Fruit fly (Drosophila melanogaster): ENCODE data around the gene Polr2D.
A peak's percentile ranks its signal among the peaks of the same experiment; 100 is the strongest.

The Polr2D gene

DNA sequence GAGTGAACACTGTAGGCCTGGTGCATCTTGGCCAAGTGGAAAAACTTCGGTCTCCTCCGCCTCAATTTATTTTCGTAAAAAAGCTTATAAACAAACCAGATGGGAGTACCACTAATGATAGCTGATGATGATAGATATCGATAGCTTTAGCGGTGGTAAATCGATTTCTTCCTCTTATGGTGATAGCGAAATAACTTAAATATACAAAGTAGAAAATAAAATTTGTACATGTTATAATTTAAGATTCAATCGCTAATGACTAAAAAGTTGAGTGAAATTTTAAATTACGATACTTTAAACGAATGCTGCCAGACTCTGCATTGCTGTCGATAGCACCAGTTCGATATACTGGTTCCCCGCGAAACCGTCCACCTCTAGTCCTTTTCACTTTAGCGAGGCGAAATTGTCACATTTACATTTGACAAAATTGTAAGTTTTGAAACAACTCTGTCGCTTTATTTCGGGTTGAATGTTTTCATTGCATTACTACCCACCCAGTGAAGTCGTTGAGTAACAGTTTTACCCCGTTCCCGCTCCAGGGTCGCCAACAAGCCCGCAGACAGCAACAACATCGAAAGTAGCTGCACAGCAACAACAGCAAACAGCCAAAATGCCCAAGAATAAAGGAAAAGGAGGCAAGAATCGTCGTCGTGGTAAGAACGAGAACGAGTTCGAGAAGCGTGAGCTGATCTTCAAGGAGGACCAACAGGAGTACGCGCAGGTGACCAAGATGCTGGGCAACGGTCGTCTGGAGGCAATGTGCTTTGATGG is 19.2 kb upstream of the Polr2D start, which contains the start of the genes Vps39 and eIF1A:
TSS of gene Vps39 (minus strand) at position 119 of the 771 bp plus-strand sequence.
TSS of gene eIF1A (plus strand) at position 338 of the 771 bp plus-strand sequence.
- peak; percentile 33 for TF ChIP-seq Clk (GFP tag; optimal IDR thresholded peaks at IDR 0.05)
- TF ChIP-seq toe (GFP tag; optimal IDR thresholded peaks at IDR 0.05): no peak
- peak; percentile 66 for TF ChIP-seq Mnt (GFP tag; optimal IDR thresholded peaks at IDR 0.05)
- no peak for TF ChIP-seq bab1 (GFP tag; optimal IDR thresholded peaks at IDR 0.05)
- peak; percentile 67 for TF ChIP-seq Hr96 (GFP tag; optimal IDR thresholded peaks at IDR 0.05)
- peak; percentile 13 for TF ChIP-seq pad (GFP tag; optimal IDR thresholded peaks at IDR 0.05)
- peak; percentile 66 for TF ChIP-seq CG1620 (GFP tag; optimal IDR thresholded peaks at IDR 0.05)
- no peak for TF ChIP-seq CG5204 (GFP tag; optimal IDR thresholded peaks at IDR 0.05)
- TF ChIP-seq cnc (optimal IDR thresholded peaks at IDR 0.05): no peak
- TF ChIP-seq kay (GFP tag; ENCODE audit: borderline replicate concordance): no peak
- peak; percentile 47 for TF ChIP-seq CG14711 (tag; optimal IDR thresholded peaks at IDR 0.05)
- TF ChIP-seq ovo (GFP tag; optimal IDR thresholded peaks at IDR 0.05): peak; percentile 41
- TF ChIP-seq Crg-1 (GFP tag; optimal IDR thresholded peaks at IDR 0.05): peak; percentile 55
- peak; percentile 5 for TF ChIP-seq cic (GFP tag; optimal IDR thresholded peaks at IDR 0.05)
- peak; percentile 12 for TF ChIP-seq CG12768 (GFP tag; optimal IDR thresholded peaks at IDR 0.05)
- TF ChIP-seq CG7101 (tag; optimal IDR thresholded peaks at IDR 0.05): peak; percentile 33
- TF ChIP-seq tj (GFP tag; optimal IDR thresholded peaks at IDR 0.05): peak; percentile 14
- TF ChIP-seq CG33017 (tag; optimal IDR thresholded peaks at IDR 0.05): peak; percentile 53
- peak; percentile 6 for TF ChIP-seq CG11617 (GFP tag; optimal IDR thresholded peaks at IDR 0.05)
- peak; percentile 33 for TF ChIP-seq CG7045 (GFP tag; optimal IDR thresholded peaks at IDR 0.05)

DNA sequence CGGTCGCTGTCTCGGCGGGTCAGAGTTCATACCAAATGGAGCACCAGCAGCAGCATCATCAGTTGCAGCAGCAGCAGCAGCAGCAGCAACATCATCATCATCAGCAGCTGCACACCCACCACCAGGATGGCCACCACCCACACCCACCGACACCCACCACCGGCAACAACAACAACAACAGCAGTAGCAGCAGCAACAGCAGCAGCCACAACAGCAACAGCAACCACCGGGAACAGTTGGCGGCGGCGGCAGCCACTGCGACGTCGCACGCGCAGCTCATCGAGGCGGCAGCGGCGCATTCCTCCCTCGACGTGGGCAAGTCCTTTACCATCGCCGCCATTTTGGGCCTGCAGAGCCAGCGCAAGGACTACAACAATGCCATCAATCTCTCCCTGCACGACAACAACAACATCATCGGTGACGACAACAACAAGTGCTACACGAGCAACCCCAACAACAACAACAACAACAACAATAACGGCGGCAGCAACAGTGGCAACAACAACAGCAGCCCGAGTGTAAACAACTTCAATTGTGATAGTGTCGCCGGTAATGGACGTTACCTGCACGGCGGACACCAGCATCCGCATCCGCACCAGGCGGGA is 14.6 kb upstream of the Polr2D start:
- no peak for TF ChIP-seq CG12768 (GFP tag; optimal IDR thresholded peaks at IDR 0.05)
- no peak for TF ChIP-seq pad (GFP tag; optimal IDR thresholded peaks at IDR 0.05)
- TF ChIP-seq tj (GFP tag; optimal IDR thresholded peaks at IDR 0.05): no peak
- no peak for TF ChIP-seq toe (GFP tag; optimal IDR thresholded peaks at IDR 0.05)
- no peak for TF ChIP-seq CG7045 (GFP tag; optimal IDR thresholded peaks at IDR 0.05)
- TF ChIP-seq CG7101 (tag; optimal IDR thresholded peaks at IDR 0.05): no peak

DNA sequence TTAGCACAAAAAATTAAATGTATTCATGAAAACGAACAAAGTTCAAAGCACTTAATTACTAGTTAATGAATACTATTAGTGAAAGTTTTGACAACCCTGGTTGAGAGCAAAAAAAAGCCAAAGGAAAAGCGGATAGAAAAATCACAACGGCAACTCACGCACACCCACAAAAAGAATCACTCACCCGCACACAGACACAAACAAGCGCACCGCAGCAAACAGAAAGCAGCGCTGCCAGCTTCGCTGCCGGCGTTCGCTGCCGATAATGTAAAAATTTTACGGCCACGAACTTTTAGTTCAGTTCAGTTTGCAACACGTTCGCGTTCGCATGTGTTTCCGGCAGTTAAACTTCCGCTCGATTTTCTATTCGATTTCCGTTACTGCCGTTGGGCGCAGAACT is 12.2 kb upstream of the Polr2D start, which contains the start of gene CG18599:
TSS of gene CG18599 (plus strand) at position 301 of the 400 bp plus-strand sequence.
- TF ChIP-seq CG7101 (tag; optimal IDR thresholded peaks at IDR 0.05) (no peak), Hr96 (GFP tag; optimal IDR thresholded peaks at IDR 0.05) (no peak), Clk (GFP tag; optimal IDR thresholded peaks at IDR 0.05) (no peak), kay (GFP tag; ENCODE audit: borderline replicate concordance) (no peak), CG1620 (GFP tag; optimal IDR thresholded peaks at IDR 0.05) (no peak), toe (GFP tag; optimal IDR thresholded peaks at IDR 0.05) (no peak), pad (GFP tag; optimal IDR thresholded peaks at IDR 0.05) (no peak), ovo (GFP tag; optimal IDR thresholded peaks at IDR 0.05) (no peak), CG7045 (GFP tag; optimal IDR thresholded peaks at IDR 0.05) (no peak), CG14711 (tag; optimal IDR thresholded peaks at IDR 0.05) (no peak), CG5204 (GFP tag; optimal IDR thresholded peaks at IDR 0.05) (no peak), CG11617 (GFP tag; optimal IDR thresholded peaks at IDR 0.05) (no peak), CG33017 (tag; optimal IDR thresholded peaks at IDR 0.05) (no peak), Crg-1 (GFP tag; optimal IDR thresholded peaks at IDR 0.05) (no peak), tj (GFP tag; optimal IDR thresholded peaks at IDR 0.05) (no peak), cnc (optimal IDR thresholded peaks at IDR 0.05) (no peak), bab1 (GFP tag; optimal IDR thresholded peaks at IDR 0.05) (no peak)

DNA sequence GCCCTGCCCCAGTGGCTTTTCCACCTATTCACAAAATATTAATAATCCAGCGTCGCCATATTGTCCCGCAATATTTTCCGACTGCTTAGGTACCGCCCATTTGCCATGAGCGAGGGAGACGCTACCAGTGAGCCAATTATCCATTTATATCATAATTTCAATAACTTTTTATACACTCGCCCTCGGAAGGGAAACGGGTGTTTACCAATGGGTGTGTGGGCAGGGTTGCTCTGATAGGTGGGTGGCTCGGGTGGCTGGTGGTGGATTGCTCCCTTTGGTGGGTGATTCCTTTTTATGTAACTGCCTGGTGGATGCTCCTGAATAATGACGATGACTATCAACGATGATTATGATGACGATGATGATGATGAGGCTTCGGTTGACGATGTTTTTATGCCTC is 11.4 kb upstream of the Polr2D start:
- TF ChIP-seq CG5204 (GFP tag; optimal IDR thresholded peaks at IDR 0.05) (no peak), CG7101 (tag; optimal IDR thresholded peaks at IDR 0.05) (no peak), ovo (GFP tag; optimal IDR thresholded peaks at IDR 0.05) (no peak), CG1620 (GFP tag; optimal IDR thresholded peaks at IDR 0.05) (no peak), Clk (GFP tag; optimal IDR thresholded peaks at IDR 0.05) (no peak), CG11617 (GFP tag; optimal IDR thresholded peaks at IDR 0.05) (no peak), CG14711 (tag; optimal IDR thresholded peaks at IDR 0.05) (no peak), cic (GFP tag; optimal IDR thresholded peaks at IDR 0.05) (no peak), kay (GFP tag; ENCODE audit: borderline replicate concordance) (no peak), CG12768 (GFP tag; optimal IDR thresholded peaks at IDR 0.05) (no peak), Hr96 (GFP tag; optimal IDR thresholded peaks at IDR 0.05) (no peak), CG33017 (tag; optimal IDR thresholded peaks at IDR 0.05) (no peak), pad (GFP tag; optimal IDR thresholded peaks at IDR 0.05) (no peak), cnc (optimal IDR thresholded peaks at IDR 0.05) (no peak), Crg-1 (GFP tag; optimal IDR thresholded peaks at IDR 0.05) (no peak), toe (GFP tag; optimal IDR thresholded peaks at IDR 0.05) (no peak), tj (GFP tag; optimal IDR thresholded peaks at IDR 0.05) (no peak), Mnt (GFP tag; optimal IDR thresholded peaks at IDR 0.05) (no peak)

DNA sequence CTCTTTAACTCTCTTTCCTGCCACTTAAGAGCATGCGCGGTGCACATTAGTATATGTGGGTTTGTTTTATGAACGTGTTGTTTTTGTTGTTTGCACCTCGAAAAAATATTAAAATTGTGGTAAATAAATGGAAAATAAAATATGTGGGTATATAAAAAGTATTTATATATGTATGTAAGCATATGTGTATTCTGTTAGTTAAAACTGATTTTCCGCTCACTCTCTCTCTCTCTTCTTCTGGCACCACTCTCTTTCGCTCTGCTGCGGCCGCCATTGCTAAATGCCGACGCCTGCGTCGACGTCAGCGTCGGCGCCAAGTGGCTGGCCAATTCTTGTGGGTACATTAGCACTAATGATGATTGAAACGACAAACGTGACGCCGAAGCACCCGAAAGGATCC is 10.0 kb upstream of the Polr2D start:
- no peak for TF ChIP-seq Mnt (GFP tag; optimal IDR thresholded peaks at IDR 0.05)
- no peak for TF ChIP-seq bab1 (GFP tag; optimal IDR thresholded peaks at IDR 0.05)
- no peak for TF ChIP-seq Crg-1 (GFP tag; optimal IDR thresholded peaks at IDR 0.05)
- TF ChIP-seq CG5204 (GFP tag; optimal IDR thresholded peaks at IDR 0.05): no peak
- TF ChIP-seq CG33017 (tag; optimal IDR thresholded peaks at IDR 0.05): no peak
- TF ChIP-seq CG11617 (GFP tag; optimal IDR thresholded peaks at IDR 0.05): no peak
- TF ChIP-seq kay (GFP tag; ENCODE audit: borderline replicate concordance): no peak
- no peak for TF ChIP-seq toe (GFP tag; optimal IDR thresholded peaks at IDR 0.05)
- TF ChIP-seq tj (GFP tag; optimal IDR thresholded peaks at IDR 0.05): no peak

Data from whole organism, adult.